Worm (Caenorhabditis elegans) whole organism, L3 larva: ENCODE measurements around the gene ZC262.2.

Experiments used
- R02D3.7 ChIP-seq: fragments of 150-350 bp; optimal IDR thresholded peaks from 2 replicates; lab custom pipeline; 2014; ENCODE audit warnings: missing biosample characterization, missing genetic modification characterization
- ZK546.5 ChIP-seq: sonication (generic microtip); optimal IDR thresholded peaks from 2 replicates; lab custom pipeline; 2017; ENCODE audit warnings: missing biosample characterization, missing genetic modification characterization
- aly-2 ChIP-seq: fragments of 150-350 bp; optimal IDR thresholded peaks from 2 replicates; lab custom pipeline; 2014; ENCODE audit warnings: missing biosample characterization, missing genetic modification characterization
- ama-1 ChIP-seq: fragments of 150-350 bp; optimal IDR thresholded peaks from 2 replicates; lab custom pipeline; 2018
- ceh-16 ChIP-seq: sonication (generic microtip); optimal IDR thresholded peaks from 2 replicates; lab custom pipeline; 2017; ENCODE audit warnings: missing biosample characterization, missing genetic modification characterization
- ceh-9 ChIP-seq: sonication (generic microtip); optimal IDR thresholded peaks from 2 replicates; lab custom pipeline; 2018; ENCODE audit warnings: missing biosample characterization, missing genetic modification characterization
- egl-27 ChIP-seq: sonication (generic microtip); optimal IDR thresholded peaks from 4 replicates; lab custom pipeline; 2017; ENCODE audit warnings: missing biosample characterization, missing genetic modification reagents, missing genetic modification characterization
- elt-2 ChIP-seq: sonication (generic microtip); optimal IDR thresholded peaks from 2 replicates; lab custom pipeline; 2016; ENCODE audit warnings: missing genetic modification reagents, mild to moderate bottlenecking, missing genetic modification characterization, missing compliant biosample characterization
- eor-1 ChIP-seq, 2 experiments: fragments of 150-350 bp; optimal IDR thresholded peaks; 2 replicates each; lab custom pipeline; 2014 to 2018; ENCODE audit warnings: missing biosample characterization in 2 of 2, missing genetic modification characterization in 2 of 2
- fkh-10 ChIP-seq: sonication (generic microtip); optimal IDR thresholded peaks from 2 replicates; lab custom pipeline; 2017; ENCODE audit warnings: missing biosample characterization, missing genetic modification reagents, missing genetic modification characterization
- hmg-11 ChIP-seq: sonication (generic microtip); optimal IDR thresholded peaks from 2 replicates; lab custom pipeline; 2016; ENCODE audit warnings: missing genetic modification characterization, missing compliant biosample characterization
- jun-1 ChIP-seq: fragments of 150-350 bp; optimal IDR thresholded peaks from 2 replicates; lab custom pipeline; 2014; ENCODE audit warnings: missing biosample characterization, missing genetic modification reagents, missing genetic modification characterization
- lin-15B ChIP-seq: fragments of 150-350 bp; optimal IDR thresholded peaks from 2 replicates; lab custom pipeline; 2014; ENCODE audit warnings: missing biosample characterization, missing genetic modification characterization
- lin-39 ChIP-seq: fragments of 150-350 bp; optimal IDR thresholded peaks from 2 replicates; lab custom pipeline; 2018; ENCODE audit warnings: missing biosample characterization, missing genetic modification reagents, missing genetic modification characterization
- lsy-12 ChIP-seq: sonication (generic microtip); optimal IDR thresholded peaks from 2 replicates; lab custom pipeline; 2016; ENCODE audit warnings: mild to moderate bottlenecking, missing genetic modification characterization, missing compliant biosample characterization
- mml-1 ChIP-seq: fragments of 150-350 bp; sonication (generic microtip); optimal IDR thresholded peaks from 3 replicates; lab custom pipeline; 2014; ENCODE audit warnings: missing biosample characterization, missing genetic modification characterization
- nfya-1 ChIP-seq: sonication (generic microtip); optimal IDR thresholded peaks from 2 replicates; lab custom pipeline; 2017; ENCODE audit warnings: missing genetic modification characterization, mild to moderate bottlenecking, missing compliant biosample characterization, antibody characterized with exemption, moderate library complexity; ENCODE audit not compliant: insufficient read depth
- nhr-11 ChIP-seq: fragments of 150-350 bp; optimal IDR thresholded peaks from 2 replicates; lab custom pipeline; 2014; ENCODE audit warnings: missing biosample characterization, missing genetic modification characterization
- nhr-23 ChIP-seq: fragments of 150-350 bp; optimal IDR thresholded peaks from 2 replicates; lab custom pipeline; 2014; ENCODE audit warnings: missing biosample characterization, missing genetic modification reagents, missing genetic modification characterization
- nhr-237 ChIP-seq: fragments of 150-350 bp; optimal IDR thresholded peaks from 2 replicates; lab custom pipeline; 2014; ENCODE audit warnings: missing biosample characterization, missing genetic modification characterization
- nhr-28 ChIP-seq: fragments of 150-350 bp; optimal IDR thresholded peaks from 2 replicates; lab custom pipeline; 2014; ENCODE audit warnings: missing biosample characterization, missing genetic modification characterization
- nhr-43 ChIP-seq: sonication (generic microtip); optimal IDR thresholded peaks from 2 replicates; lab custom pipeline; 2016; ENCODE audit warnings: mild to moderate bottlenecking, missing genetic modification characterization, missing compliant biosample characterization; ENCODE audit not compliant: poor library complexity, severe bottlenecking
- nhr-67 ChIP-seq: fragments of 150-350 bp; optimal IDR thresholded peaks from 2 replicates; lab custom pipeline; 2014; ENCODE audit warnings: missing biosample characterization, missing genetic modification characterization
- nhr-76 ChIP-seq: fragments of 150-350 bp; sonication (generic microtip); optimal IDR thresholded peaks from 5 replicates; lab custom pipeline; 2014; ENCODE audit warnings: missing biosample characterization, missing genetic modification characterization
- nhr-77 ChIP-seq: fragments of 150-350 bp; optimal IDR thresholded peaks from 2 replicates; lab custom pipeline; 2014; ENCODE audit warnings: missing biosample characterization, missing genetic modification characterization
- pha-4 ChIP-seq: fragments of 150-350 bp; optimal IDR thresholded peaks from 2 replicates; lab custom pipeline; 2014; ENCODE audit warnings: missing biosample characterization, missing genetic modification reagents, missing genetic modification characterization
- pqm-1 ChIP-seq: fragments of 150-350 bp; optimal IDR thresholded peaks from 2 replicates; lab custom pipeline; 2017; ENCODE audit warnings: missing biosample characterization, missing genetic modification characterization, inconsistent platforms
- sea-2 ChIP-seq: fragments of 150-350 bp; sonication (generic microtip); optimal IDR thresholded peaks from 4 replicates; lab custom pipeline; 2014; ENCODE audit warnings: missing biosample characterization, missing genetic modification reagents, missing genetic modification characterization
- skn-1 ChIP-seq: fragments of 150-350 bp; optimal IDR thresholded peaks from 2 replicates; lab custom pipeline; 2014; ENCODE audit warnings: missing biosample characterization, missing genetic modification characterization
- snpc-4 ChIP-seq: fragments of 150-350 bp; optimal IDR thresholded peaks from 2 replicates; lab custom pipeline; 2014; ENCODE audit warnings: missing biosample characterization, missing genetic modification characterization
- unc-39 ChIP-seq: sonication (generic microtip); optimal IDR thresholded peaks from 4 replicates; lab custom pipeline; 2017; ENCODE audit warnings: missing biosample characterization, missing genetic modification characterization
- unc-62 ChIP-seq: fragments of 150-350 bp; sonication (generic microtip); optimal IDR thresholded peaks from 4 replicates; lab custom pipeline; 2014; ENCODE audit warnings: missing biosample characterization, missing genetic modification reagents, missing genetic modification characterization
- zag-1 ChIP-seq: fragments of 150-350 bp; optimal IDR thresholded peaks from 2 replicates; lab custom pipeline; 2014; ENCODE audit warnings: missing biosample characterization, missing genetic modification characterization
- ztf-11 ChIP-seq: fragments of 150-350 bp; optimal IDR thresholded peaks from 2 replicates; lab custom pipeline; 2014; ENCODE audit warnings: missing biosample characterization, missing genetic modification characterization
- ztf-4 ChIP-seq: fragments of 150-350 bp; optimal IDR thresholded peaks from 2 replicates; lab custom pipeline; 2014; ENCODE audit warnings: missing biosample characterization, missing genetic modification characterization

ZC262.2 gene

DNA sequence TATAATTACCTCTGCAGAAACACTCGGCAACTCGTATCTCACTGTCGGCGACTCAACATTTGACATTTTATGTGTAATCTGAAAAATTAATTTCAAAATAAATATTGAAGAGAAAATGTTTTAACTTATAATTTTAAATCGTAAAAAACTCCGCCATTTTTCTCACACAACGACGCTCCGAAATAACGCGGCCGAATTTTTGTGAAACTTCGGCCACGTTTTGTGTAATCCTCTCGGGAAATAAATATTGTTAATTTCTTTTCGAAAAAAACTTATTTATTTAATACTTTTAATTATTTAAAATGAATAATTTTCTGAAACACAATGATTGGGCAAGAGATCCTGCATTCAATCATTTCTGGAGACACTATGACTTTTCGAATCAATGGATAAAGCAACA is 24.5 kb upstream of the ZC262.2 start, which contains the start of the genes F10E9.7 and F10E9.5 (continued):
- TF ChIP-seq ztf-11 (tag; lab: Kevin White, UChicago) (no peak), aly-2 (tag; lab: Kevin White, UChicago) (no peak), nhr-28 (tag; lab: Kevin White, UChicago) (no peak), nhr-43 (tag; lab: Kevin White, UChicago) (peak; percentile 97), skn-1 (peak; percentile 58), fkh-10 (peak; percentile 30), mml-1 (tag; lab: Kevin White, UChicago) (no peak), ceh-9 (tag; lab: Kevin White, UChicago) (no peak), lin-15B (tag; lab: Kevin White, UChicago) (peak; percentile 97), nfya-1 (peak; percentile 89), ZK546.5 (tag; lab: Kevin White, UChicago) (no peak), eor-1 (tag; optimal IDR thresholded peaks at IDR 0.05; lab: Kevin White, UChicago) (peak in 1 of 2 experiments; percentile 49), nhr-11 (tag; lab: Kevin White, UChicago) (no peak), hmg-11 (tag; lab: Kevin White, UChicago) (peak; percentile 71)

DNA sequence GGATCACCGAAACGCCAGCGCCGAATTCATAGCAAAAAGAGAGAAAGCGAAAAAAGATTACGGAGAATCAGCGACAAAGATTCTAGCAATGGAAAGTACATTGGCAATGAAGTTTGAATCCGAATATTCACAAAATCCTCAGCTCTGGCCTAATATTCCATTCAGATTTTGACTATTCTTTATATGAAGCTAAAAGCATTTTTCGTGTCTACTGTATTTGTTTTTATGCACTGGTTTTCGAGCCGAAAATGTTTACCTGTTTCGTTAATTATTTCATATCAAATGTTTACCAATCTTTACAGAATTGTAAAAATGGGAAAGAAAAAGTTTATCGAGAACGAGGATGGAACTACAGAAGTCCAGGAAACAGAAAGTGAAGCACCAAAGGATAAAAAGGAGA is 23.6 kb upstream of the ZC262.2 start, which contains the start of gene F10E9.4:
F10E9.4 (plus strand) TSS at position 301 of the 400 bp plus-strand sequence.
- TF ChIP-seq aly-2 (tag; lab: Kevin White, UChicago) (no peak), lin-39 (tag; lab: Kevin White, UChicago) (no peak), unc-39 (no peak), nhr-28 (tag; lab: Kevin White, UChicago) (no peak), lsy-12 (tag; lab: Kevin White, UChicago) (no peak), pha-4 (no peak), nhr-237 (tag; lab: Kevin White, UChicago) (no peak), eor-1 (tag; optimal IDR thresholded peaks at IDR 0.05; lab: Kevin White, UChicago) (no peak), nhr-76 (tag; lab: Kevin White, UChicago) (no peak), skn-1 (no peak), elt-2 (tag; lab: Kevin White, UChicago) (no peak), lin-15B (tag; lab: Kevin White, UChicago) (no peak), ztf-4 (no peak), nhr-67 (tag; lab: Kevin White, UChicago) (no peak), sea-2 (GFP tag; lab: Kevin White, UChicago) (no peak), ama-1 (lab: Kevin White, UChicago) (no peak), nhr-77 (tag; lab: Kevin White, UChicago) (no peak), snpc-4 (tag; lab: Kevin White, UChicago) (no peak), unc-62 (GFP tag; lab: Kevin White, UChicago) (no peak)

DNA sequence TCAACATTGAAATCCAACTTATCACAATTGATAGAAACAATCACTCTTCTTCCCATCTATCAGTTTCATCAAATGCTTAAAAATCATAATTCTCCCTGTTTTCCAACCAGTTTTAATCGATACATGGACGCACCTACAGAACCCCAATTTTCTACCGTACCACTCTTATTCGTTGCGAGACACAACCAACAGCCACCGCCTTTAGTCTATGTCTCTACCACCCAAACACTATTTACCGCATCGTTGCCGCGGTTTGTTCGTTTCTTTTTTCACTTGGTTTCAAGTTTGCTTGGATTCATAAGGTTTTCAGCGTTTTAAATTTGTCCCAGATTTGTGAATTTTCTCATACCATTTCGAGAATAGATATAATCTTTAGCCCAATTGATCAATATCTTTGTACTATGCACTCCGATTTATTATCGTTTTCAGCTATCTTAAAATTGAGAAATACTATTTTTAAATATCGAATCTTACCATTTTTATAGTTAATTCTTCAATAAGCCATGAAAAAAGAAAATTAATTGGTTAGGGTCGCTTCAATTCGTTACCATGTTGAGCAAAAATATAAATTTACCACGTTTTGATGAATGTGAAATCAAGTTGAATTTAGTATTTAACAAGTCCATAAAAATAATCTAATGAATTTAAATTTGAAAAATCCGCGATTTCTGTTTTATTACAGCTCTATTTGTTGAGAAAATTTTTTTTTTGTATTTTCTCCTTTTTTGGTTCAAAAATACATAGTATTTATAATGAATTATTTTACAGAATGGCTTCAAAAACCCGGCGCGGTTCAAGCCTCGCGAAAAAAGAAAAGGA is 21.4 kb upstream of the ZC262.2 start, which contains the start of gene F10E9.3:
F10E9.3 (plus strand) TSS at position 769 of the 819 bp plus-strand sequence.
- TF ChIP-seq nhr-67 (tag; lab: Kevin White, UChicago) (no peak), nhr-23 (tag; lab: Kevin White, UChicago) (peak; percentile 11), pqm-1 (peak; percentile 14), fkh-10 (no peak), nhr-76 (tag; lab: Kevin White, UChicago) (no peak), ama-1 (lab: Kevin White, UChicago) (no peak), egl-27 (tag; lab: Kevin White, UChicago) (no peak), ceh-16 (tag; lab: Kevin White, UChicago) (no peak), hmg-11 (tag; lab: Kevin White, UChicago) (peak; percentile 28), zag-1 (tag; lab: Kevin White, UChicago) (no peak), lin-15B (tag; lab: Kevin White, UChicago) (peak; percentile 51), R02D3.7 (no peak), pha-4 (peak; percentile 62), nfya-1 (peak; percentile 94), lsy-12 (tag; lab: Kevin White, UChicago) (no peak), unc-39 (no peak), jun-1 (no peak), ceh-9 (tag; lab: Kevin White, UChicago) (no peak), nhr-43 (tag; lab: Kevin White, UChicago) (no peak)
